Worm (Caenorhabditis elegans): ENCODE data around the gene srab-22.
"Not testable (repeated sequence)": the region's sequence is repeated elsewhere in the genome, so short reads cannot be mapped to it uniquely, and the experiment has no call there.

The srab-22 gene

ce11 chrV:3426076-3426475 is at the start of gene srab-22:
Gene srab-22, plus strand, starts transcription at chrV:3426376.
- TF ChIP-seq W03F9.2 (tag; optimal IDR thresholded peaks at IDR 0.05) (no peak), dao-5 (tag; optimal IDR thresholded peaks at IDR 0.05) (no peak), him-1 (tag; optimal IDR thresholded peaks at IDR 0.05) (no peak)

- no peak for TF ChIP-seq dao-5 (tag; optimal IDR thresholded peaks at IDR 0.05)
- TF ChIP-seq him-1 (tag; optimal IDR thresholded peaks at IDR 0.05) = no peak
- TF ChIP-seq W03F9.2 (tag; optimal IDR thresholded peaks at IDR 0.05) = no peak
These were observed 49.2 kb upstream of the srab-22 start, which contains the start of gene srbc-2 for ce11 chrV:3376973-3377372. Gene srbc-2, minus strand, starts transcription at chrV:3377073.

ce11 chrV:3388299-3388698 is 37.9 kb upstream of the srab-22 start:
- no peak for TF ChIP-seq W03F9.2 (tag; optimal IDR thresholded peaks at IDR 0.05)
- TF ChIP-seq dao-5 (tag; optimal IDR thresholded peaks at IDR 0.05) = no peak
- TF ChIP-seq him-1 (tag; optimal IDR thresholded peaks at IDR 0.05) = no peak

- TF ChIP-seq W03F9.2 (tag; optimal IDR thresholded peaks at IDR 0.05) (no peak), him-1 (tag; optimal IDR thresholded peaks at IDR 0.05) (no peak), dao-5 (tag; optimal IDR thresholded peaks at IDR 0.05) (no peak)
These were observed 35.2 kb upstream of the srab-22 start for ce11 chrV:3391005-3391404.

- no peak for TF ChIP-seq him-1 (tag; optimal IDR thresholded peaks at IDR 0.05)
- no peak for TF ChIP-seq dao-5 (tag; optimal IDR thresholded peaks at IDR 0.05)
- TF ChIP-seq W03F9.2 (tag; optimal IDR thresholded peaks at IDR 0.05) = no peak
These were observed 32.1 kb upstream of the srab-22 start for ce11 chrV:3394065-3394464.

ce11 chrV:3394694-3395240 is 31.4 kb upstream of the srab-22 start, which contains the start of gene T20D4.15:
Gene T20D4.15, minus strand, starts transcription at chrV:3394744.
- no peak for TF ChIP-seq him-1 (tag; optimal IDR thresholded peaks at IDR 0.05)
- TF ChIP-seq dao-5 (tag; optimal IDR thresholded peaks at IDR 0.05) = no peak
- TF ChIP-seq W03F9.2 (tag; optimal IDR thresholded peaks at IDR 0.05) = no peak

- TF ChIP-seq W03F9.2, dao-5, him-1 (tag; optimal IDR thresholded peaks at IDR 0.05): not testable (repeated sequence)
These were observed 29.4 kb upstream of the srab-22 start, which contains the start of gene T20D4.12 for ce11 chrV:3396765-3397164. Gene T20D4.12, plus strand, starts transcription at chrV:3397065.

- TF ChIP-seq W03F9.2 (tag; optimal IDR thresholded peaks at IDR 0.05) (no peak), him-1 (tag; optimal IDR thresholded peaks at IDR 0.05) (no peak), dao-5 (tag; optimal IDR thresholded peaks at IDR 0.05) (no peak)
These were observed 27.9 kb upstream of the srab-22 start, which contains the start of gene T20D4.11 for ce11 chrV:3398314-3398713. Gene T20D4.11, plus strand, starts transcription at chrV:3398690.

ce11 chrV:3399952-3400351 is 26.2 kb upstream of the srab-22 start, which contains the start of gene T20D4.10:
Gene T20D4.10, plus strand, starts transcription at chrV:3400252.
- not testable (repeated sequence) for TF ChIP-seq dao-5, him-1, W03F9.2 (tag; optimal IDR thresholded peaks at IDR 0.05)

ce11 chrV:3408602-3409001 is 17.6 kb upstream of the srab-22 start, which contains the start of gene T20D4.7:
Gene T20D4.7, plus strand, starts transcription at chrV:3408902.
- TF ChIP-seq W03F9.2 (tag; optimal IDR thresholded peaks at IDR 0.05) (no peak), him-1 (tag; optimal IDR thresholded peaks at IDR 0.05) (no peak), dao-5 (tag; optimal IDR thresholded peaks at IDR 0.05) (no peak)

- TF ChIP-seq him-1 (tag; optimal IDR thresholded peaks at IDR 0.05) (no peak), W03F9.2 (tag; optimal IDR thresholded peaks at IDR 0.05) (no peak), dao-5 (tag; optimal IDR thresholded peaks at IDR 0.05) (no peak)
These were observed 16.7 kb upstream of the srab-22 start for ce11 chrV:3409498-3409897.

ce11 chrV:3410098-3410570 is 16.0 kb upstream of the srab-22 start, which contains the start of gene arrd-22:
Gene arrd-22, plus strand, starts transcription at chrV:3410520.
- TF ChIP-seq dao-5 (tag; optimal IDR thresholded peaks at IDR 0.05) (no peak), W03F9.2 (tag; optimal IDR thresholded peaks at IDR 0.05) (no peak), him-1 (tag; optimal IDR thresholded peaks at IDR 0.05) (no peak)

- TF ChIP-seq W03F9.2 (tag; optimal IDR thresholded peaks at IDR 0.05) = no peak
- TF ChIP-seq dao-5 (tag; optimal IDR thresholded peaks at IDR 0.05) = no peak
- TF ChIP-seq him-1 (tag; optimal IDR thresholded peaks at IDR 0.05) = no peak
These were observed 13.2 kb upstream of the srab-22 start, which contains the start of gene txt-11 for ce11 chrV:3413010-3413409. Gene txt-11, plus strand, starts transcription at chrV:3413310.

ce11 chrV:3417928-3418327 is 8.2 kb upstream of the srab-22 start, which contains the start of gene T20D4.3:
Gene T20D4.3, plus strand, starts transcription at chrV:3418228.
- no peak for TF ChIP-seq dao-5 (tag; optimal IDR thresholded peaks at IDR 0.05)
- no peak for TF ChIP-seq him-1 (tag; optimal IDR thresholded peaks at IDR 0.05)
- TF ChIP-seq W03F9.2 (tag; optimal IDR thresholded peaks at IDR 0.05) = no peak

Data from whole organism, L4/young adult.